Fruit fly (Drosophila melanogaster) whole organism, adult: ENCODE measurements around the gene PH4alphaSG2.

Experiments used
- CG11617 ChIP-seq: fragments of 200-800 bp; sonication (Bioruptor generic); optimal IDR thresholded peaks from 2 replicates; lab custom pipeline; 2017; ENCODE audit warnings: mild to moderate bottlenecking, missing biosample characterization, missing genetic modification reagents, missing genetic modification characterization
- CG12768 ChIP-seq: fragments of 200-800 bp; sonication (Bioruptor generic); optimal IDR thresholded peaks from 2 replicates; lab custom pipeline; 2017; ENCODE audit warnings: missing biosample characterization, missing genetic modification characterization, mild to moderate bottlenecking, moderate library complexity, missing genetic modification reagents
- CG14711 ChIP-seq: fragments of 200-800 bp; sonication (Bioruptor generic); optimal IDR thresholded peaks from 2 replicates; lab custom pipeline; 2018; ENCODE audit warnings: missing biosample characterization, mild to moderate bottlenecking, missing genetic modification characterization, moderate library complexity
- CG5204 ChIP-seq: fragments of 200-800 bp; sonication (Bioruptor generic); optimal IDR thresholded peaks from 2 replicates; lab custom pipeline; 2016; ENCODE audit warnings: missing biosample characterization, missing genetic modification characterization
- CG7045 ChIP-seq: fragments of 200-800 bp; sonication (Bioruptor generic); optimal IDR thresholded peaks from 2 replicates; lab custom pipeline; 2017; ENCODE audit warnings: missing biosample characterization, mild to moderate bottlenecking, missing genetic modification characterization
- Crg-1 ChIP-seq: fragments of 200-800 bp; sonication (Bioruptor generic); optimal IDR thresholded peaks from 2 replicates; lab custom pipeline; 2016; ENCODE audit warnings: missing biosample characterization, missing genetic modification characterization
- Hr96 ChIP-seq: fragments of 200-800 bp; sonication (Bioruptor generic); optimal IDR thresholded peaks from 2 replicates; lab custom pipeline; 2016; ENCODE audit warnings: missing biosample characterization, missing genetic modification characterization
- cic ChIP-seq: fragments of 200-800 bp; sonication (Bioruptor generic); optimal IDR thresholded peaks from 2 replicates; lab custom pipeline; 2017; ENCODE audit warnings: missing biosample characterization, mild to moderate bottlenecking, missing genetic modification characterization, moderate library complexity
- kay ChIP-seq: fragments of 200-800 bp; sonication (Bioruptor generic); peaks from one replicate; lab custom pipeline; 2016; ENCODE audit warnings: missing biosample characterization, missing genetic modification characterization, borderline replicate concordance

- TF ChIP-seq CG12768 (GFP tag; lab: Kevin White, UChicago) (no peak), CG14711 (tag; lab: Kevin White, UChicago) (no peak), Hr96 (GFP tag; lab: Kevin White, UChicago) (no peak), CG11617 (GFP tag; lab: Kevin White, UChicago) (no peak), cic (GFP tag; lab: Kevin White, UChicago) (peak; percentile 41), CG7045 (GFP tag; lab: Kevin White, UChicago) (no peak), kay (GFP tag; lab: Kevin White, UChicago) (peak; percentile 44), Crg-1 (no peak), CG5204 (GFP tag; lab: Kevin White, UChicago) (no peak)
Observed at dm6 chr3R:30454442-30454841, 35.4 kb upstream of the PH4alphaSG2 start.
